Fruit fly (Drosophila melanogaster) whole organism, embryonic: ENCODE measurements around the gene tex.

Experiments used
- Abd-B ChIP-seq: fragments of 200-800 bp; sonication (Bioruptor generic); optimal IDR thresholded peaks from 2 replicates; lab custom pipeline; 2018; ENCODE audit warnings: missing biosample characterization, mild to moderate bottlenecking, missing genetic modification characterization, moderate library complexity
- Atf6 ChIP-seq: fragments of 200-800 bp; sonication (Bioruptor generic); IDR thresholded peaks from 2 replicates; pipeline ENCODE4 v1.3.6; 2022; ENCODE audit warnings: missing biosample characterization, missing genetic modification characterization
- BtbVII ChIP-seq: fragments of 200-800 bp; sonication (Bioruptor generic); optimal IDR thresholded peaks from 3 replicates; lab custom pipeline; 2017; ENCODE audit warnings: missing biosample characterization, mild to moderate bottlenecking, missing genetic modification characterization
- CG10274 ChIP-seq: fragments of 200-800 bp; sonication (Bioruptor generic); optimal IDR thresholded peaks from 3 replicates; lab custom pipeline; 2017; ENCODE audit warnings: missing biosample characterization, mild to moderate bottlenecking, missing genetic modification characterization
- CG11247 ChIP-seq: fragments of 200-800 bp; sonication (Bioruptor generic); IDR thresholded peaks from 2 replicates; pipeline ENCODE4 v1.3.6; 2022; ENCODE audit warnings: missing biosample characterization, missing genetic modification characterization
- CG11560 ChIP-seq: fragments of 200-800 bp; sonication (Bioruptor generic); IDR thresholded peaks from 3 replicates; pipeline ENCODE4 v1.3.6; 2022; ENCODE audit warnings: missing biosample characterization, missing genetic modification characterization
- CG12391 ChIP-seq: fragments of 200-800 bp; sonication (Bioruptor generic); optimal IDR thresholded peaks from 3 replicates; lab custom pipeline; 2018; ENCODE audit warnings: missing biosample characterization, mild to moderate bottlenecking, missing genetic modification characterization, moderate library complexity
- CG12744 ChIP-seq: fragments of 200-800 bp; sonication (Bioruptor generic); optimal IDR thresholded peaks from 2 replicates; lab custom pipeline; 2016; ENCODE audit warnings: missing biosample characterization, missing genetic modification characterization
- CG12769 ChIP-seq: fragments of 200-800 bp; sonication (Bioruptor generic); optimal IDR thresholded peaks from 2 replicates; lab custom pipeline; 2019; ENCODE audit warnings: missing biosample characterization, mild to moderate bottlenecking, missing genetic modification characterization, moderate library complexity
- CG13624 ChIP-seq: fragments of 200-800 bp; sonication (Bioruptor generic); optimal IDR thresholded peaks from 2 replicates; lab custom pipeline; 2016; ENCODE audit warnings: missing biosample characterization, missing genetic modification characterization
- CG15011 ChIP-seq: fragments of 200-800 bp; sonication (Bioruptor generic); optimal IDR thresholded peaks from 3 replicates; lab custom pipeline; 2018; ENCODE audit warnings: missing biosample characterization, mild to moderate bottlenecking, missing genetic modification characterization
- CG18476 ChIP-seq: fragments of 200-800 bp; sonication (Bioruptor generic); optimal IDR thresholded peaks from 2 replicates; lab custom pipeline; 2016; ENCODE audit warnings: missing biosample characterization, mild to moderate bottlenecking, missing genetic modification characterization
- CG2120 ChIP-seq: fragments of 200-800 bp; sonication (Bioruptor generic); optimal IDR thresholded peaks from 3 replicates; lab custom pipeline; 2016; ENCODE audit warnings: missing biosample characterization, missing genetic modification characterization
- CG30431 ChIP-seq: fragments of 200-800 bp; sonication (Bioruptor generic); optimal IDR thresholded peaks from 2 replicates; lab custom pipeline; 2017; ENCODE audit warnings: missing biosample characterization, missing genetic modification characterization
- CG32532 ChIP-seq: fragments of 200-800 bp; sonication (Bioruptor generic); IDR thresholded peaks from 2 replicates; pipeline ENCODE4 v1.3.6; 2022; ENCODE audit warnings: missing biosample characterization, missing genetic modification characterization
- CG3281 ChIP-seq: fragments of 200-800 bp; sonication (Bioruptor generic); optimal IDR thresholded peaks from 3 replicates; lab custom pipeline; 2017; ENCODE audit warnings: missing biosample characterization, mild to moderate bottlenecking, missing genetic modification characterization
- CG34422 ChIP-seq: fragments of 200-800 bp; sonication (Bioruptor generic); IDR thresholded peaks from 3 replicates; pipeline ENCODE4 v1.3.6; 2022; ENCODE audit warnings: missing biosample characterization, missing genetic modification characterization
- CG6791 ChIP-seq: fragments of 200-800 bp; sonication (Bioruptor generic); IDR thresholded peaks from 3 replicates; pipeline ENCODE4 v1.3.6; 2022; ENCODE audit warnings: missing biosample characterization, missing genetic modification characterization; ENCODE audit not compliant: partially characterized antibody
- CG7839 ChIP-seq: fragments of 200-800 bp; sonication (Bioruptor generic); optimal IDR thresholded peaks from 3 replicates; lab custom pipeline; 2018; ENCODE audit warnings: missing biosample characterization, mild to moderate bottlenecking, missing genetic modification characterization, moderate library complexity
- CG8290 ChIP-seq, 3 experiments: fragments of 200-800 bp; sonication (Bioruptor generic); optimal IDR thresholded peaks; 2 replicates each; lab custom pipeline; 2016 to 2019; ENCODE audit warnings: missing biosample characterization in 3 of 3, missing genetic modification characterization in 3 of 3, mild to moderate bottlenecking in 2 of 3, moderate library complexity in 1 of 3
- CG9932 ChIP-seq: fragments of 200-800 bp; sonication (Bioruptor generic); IDR thresholded peaks from 2 replicates; pipeline ENCODE4 v1.3.6; 2022; ENCODE audit warnings: missing biosample characterization, missing genetic modification characterization
- CoRest ChIP-seq: fragments of 200-800 bp; sonication (Bioruptor generic); optimal IDR thresholded peaks from 3 replicates; lab custom pipeline; 2018; ENCODE audit warnings: missing biosample characterization, mild to moderate bottlenecking, missing genetic modification characterization, moderate library complexity
- D19A ChIP-seq: fragments of 200-800 bp; optimal IDR thresholded peaks from 3 replicates; lab custom pipeline; 2019; ENCODE audit warnings: missing biosample characterization, mild to moderate bottlenecking, missing genetic modification characterization, moderate library complexity
- Ets65A ChIP-seq: fragments of 200-800 bp; sonication (Bioruptor generic); peaks from one replicate; lab custom pipeline; 2016; ENCODE audit warnings: missing biosample characterization, missing genetic modification characterization
- Fer3 ChIP-seq: fragments of 200-800 bp; sonication (Bioruptor generic); optimal IDR thresholded peaks from 2 replicates; lab custom pipeline; 2018; ENCODE audit warnings: missing biosample characterization, mild to moderate bottlenecking, missing genetic modification characterization, moderate library complexity
- HLH3B ChIP-seq: fragments of 200-800 bp; sonication (Bioruptor generic); IDR thresholded peaks from 2 replicates; pipeline ENCODE4 v1.3.6; 2022; ENCODE audit warnings: missing biosample characterization, missing genetic modification characterization
- Med ChIP-seq: fragments of 200-800 bp; sonication (Bioruptor generic); peaks from one replicate; lab custom pipeline; 2016; ENCODE audit warnings: missing biosample characterization, missing genetic modification characterization, mild to moderate bottlenecking, inconsistent platforms, moderate library complexity
- NC2β ChIP-seq: fragments of 200-800 bp; sonication (Bioruptor generic); optimal IDR thresholded peaks from 2 replicates; lab custom pipeline; 2016; ENCODE audit warnings: missing biosample characterization, missing genetic modification characterization
- NFAT ChIP-seq: fragments of 200-800 bp; sonication (Bioruptor generic); IDR thresholded peaks from 2 replicates; pipeline ENCODE4 v1.3.6; 2022; ENCODE audit warnings: missing biosample characterization, missing genetic modification characterization
- Pdp1 ChIP-seq, 2 experiments: fragments of 200-800 bp; sonication (Bioruptor generic); optimal IDR thresholded peaks; 3 replicates each; lab custom pipeline; 2016; ENCODE audit warnings: missing biosample characterization in 2 of 2, missing genetic modification characterization in 2 of 2, mild to moderate bottlenecking in 1 of 2, moderate library complexity in 1 of 2
- Xbp1 ChIP-seq: fragments of 200-800 bp; sonication (Bioruptor generic); optimal IDR thresholded peaks from 3 replicates; lab custom pipeline; 2016; ENCODE audit warnings: missing biosample characterization, mild to moderate bottlenecking, missing genetic modification characterization
- YL-1 ChIP-seq: fragments of 200-800 bp; sonication (Bioruptor generic); optimal IDR thresholded peaks from 3 replicates; lab custom pipeline; 2017; ENCODE audit warnings: missing biosample characterization, mild to moderate bottlenecking, missing genetic modification characterization
- amos ChIP-seq: fragments of 200-800 bp; sonication (Bioruptor generic); IDR thresholded peaks from 2 replicates; pipeline ENCODE4 v1.3.6; 2022; ENCODE audit warnings: missing biosample characterization, missing genetic modification characterization; ENCODE audit not compliant: partially characterized antibody
- bbx ChIP-seq: fragments of 200-800 bp; sonication (Bioruptor generic); IDR thresholded peaks from 2 replicates; pipeline ENCODE4 v1.3.6; 2022; ENCODE audit warnings: missing biosample characterization, missing genetic modification characterization; ENCODE audit not compliant: partially characterized antibody
- corto ChIP-seq: fragments of 200-800 bp; sonication (Bioruptor generic); optimal IDR thresholded peaks from 2 replicates; lab custom pipeline; 2016; ENCODE audit warnings: missing biosample characterization, mild to moderate bottlenecking, missing genetic modification characterization, moderate library complexity
- crp ChIP-seq, 2 experiments: fragments of 200-800 bp; sonication (Bioruptor generic); optimal IDR thresholded peaks; 2 replicates in 1 of 2; 3 replicates in 1 of 2; lab custom pipeline; 2017; ENCODE audit warnings: missing biosample characterization in 2 of 2, missing genetic modification characterization in 2 of 2, mild to moderate bottlenecking in 1 of 2, moderate library complexity in 1 of 2
- gfzf ChIP-seq: fragments of 200-800 bp; sonication (Bioruptor generic); optimal IDR thresholded peaks from 2 replicates; lab custom pipeline; 2016; ENCODE audit warnings: missing biosample characterization, mild to moderate bottlenecking, missing genetic modification characterization, moderate library complexity
- grau ChIP-seq: fragments of 200-800 bp; optimal IDR thresholded peaks from 3 replicates; lab custom pipeline; 2019; ENCODE audit warnings: missing biosample characterization, mild to moderate bottlenecking, missing genetic modification characterization, moderate library complexity
- jigr1 ChIP-seq: fragments of 200-800 bp; sonication (Bioruptor generic); IDR thresholded peaks from 3 replicates; pipeline ENCODE4 v1.3.6; 2022; ENCODE audit warnings: missing biosample characterization, missing genetic modification characterization
- lilli ChIP-seq: fragments of 200-800 bp; sonication (Bioruptor generic); optimal IDR thresholded peaks from 3 replicates; lab custom pipeline; 2016; ENCODE audit warnings: missing biosample characterization, missing genetic modification characterization
- nom ChIP-seq: fragments of 200-800 bp; sonication (Bioruptor generic); optimal IDR thresholded peaks from 2 replicates; lab custom pipeline; 2017; ENCODE audit warnings: missing biosample characterization, missing genetic modification characterization, mild to moderate bottlenecking, moderate library complexity, missing genetic modification reagents
- schlank ChIP-seq: fragments of 200-800 bp; sonication (Bioruptor generic); optimal IDR thresholded peaks from 2 replicates; lab custom pipeline; 2018; ENCODE audit warnings: missing biosample characterization, mild to moderate bottlenecking, missing genetic modification characterization
- so ChIP-seq: fragments of 200-800 bp; sonication (Bioruptor generic); IDR thresholded peaks from 3 replicates; pipeline ENCODE4 v1.3.6; 2022; ENCODE audit warnings: missing biosample characterization, missing genetic modification characterization
- sug ChIP-seq: fragments of 200-800 bp; optimal IDR thresholded peaks from 2 replicates; lab custom pipeline; 2019; ENCODE audit warnings: missing biosample characterization, mild to moderate bottlenecking, missing genetic modification characterization, moderate library complexity
- unc-4 ChIP-seq: fragments of 200-800 bp; sonication (Bioruptor generic); IDR thresholded peaks from 2 replicates; pipeline ENCODE4 v1.3.6; 2022; ENCODE audit warnings: missing biosample characterization, missing genetic modification characterization; ENCODE audit not compliant: partially characterized antibody
- z ChIP-seq: fragments of 200-800 bp; sonication (Bioruptor generic); IDR thresholded peaks from 3 replicates; pipeline ENCODE4 v1.3.6; 2022; ENCODE audit warnings: missing biosample characterization, missing genetic modification characterization
- zen ChIP-seq: fragments of 200-800 bp; sonication (Bioruptor generic); optimal IDR thresholded peaks from 3 replicates; lab custom pipeline; 2018; ENCODE audit warnings: missing biosample characterization, mild to moderate bottlenecking, missing genetic modification characterization, moderate library complexity

tex gene

dm6 chr3R:8305110-8305509, 3.3 kb downstream of the tex start, which contains the start of gene Sgt1 (continued):
- TF ChIP-seq gfzf (GFP tag; lab: Kevin White, UChicago) (peak; percentile 56), amos (GFP tag; lab: Robert Waterston, UW) (peak; percentile 85), CG15011 (GFP tag; lab: Kevin White, UChicago) (no peak), NC2β (GFP tag; lab: Kevin White, UChicago) (peak; percentile 30)

DNA sequence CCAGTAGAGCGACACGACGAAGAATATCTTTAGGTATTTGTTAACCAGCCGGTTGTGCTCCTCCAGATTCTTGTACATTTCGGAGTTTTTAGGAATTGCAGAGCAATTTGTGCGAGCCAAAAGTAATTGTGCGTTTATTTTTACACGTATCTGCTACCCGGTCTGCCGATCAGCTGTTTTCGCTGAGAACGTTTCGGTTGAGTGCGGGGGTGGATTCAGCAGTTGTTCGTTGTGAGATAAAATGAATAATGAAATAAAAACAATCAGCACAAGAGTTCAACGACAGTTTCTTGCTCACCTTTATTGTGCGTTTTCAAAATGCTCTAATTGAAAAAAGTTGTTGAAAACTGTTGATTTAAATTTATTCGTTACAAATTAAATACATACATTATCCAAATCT, 4.6 kb downstream of the tex start, which contains the start of gene nac:
TSS of gene nac (minus strand) at position 176 of the 400 bp plus-strand sequence.
- TF ChIP-seq CG12391 (tag; lab: Kevin White, UChicago): peak; percentile 17
- TF ChIP-seq sug: peak; percentile 9
- TF ChIP-seq YL-1 (GFP tag; lab: Kevin White, UChicago): no peak
- peak; percentile 6 for TF ChIP-seq nom
- no peak for TF ChIP-seq Abd-B (GFP tag; lab: Kevin White, UChicago)
- TF ChIP-seq lilli (GFP tag; lab: Kevin White, UChicago): peak; percentile 41
- peak; percentile 33 for TF ChIP-seq zen
- peak; percentile 38; the same call in 1 of the 2 replicates for TF ChIP-seq CG11247 (GFP tag; lab: Robert Waterston, UW)
- TF ChIP-seq z: peak; percentile 78
- TF ChIP-seq crp (GFP tag; optimal IDR thresholded peaks at IDR 0.05; lab: Kevin White, UChicago): peak; percentile 65 to 90
- TF ChIP-seq CG34422 (GFP tag; lab: Robert Waterston, UW): peak; percentile 61; the same call in 2 of the 3 replicates
- TF ChIP-seq Pdp1 (GFP tag; optimal IDR thresholded peaks at IDR 0.05; lab: Kevin White, UChicago): peak in 1 of 2 experiments; percentile 21
- TF ChIP-seq D19A (tag; lab: Kevin White, UChicago): peak; percentile 3
- TF ChIP-seq CG2120 (GFP tag; lab: Kevin White, UChicago): peak; percentile 34
- TF ChIP-seq schlank (tag; lab: Kevin White, UChicago): no peak
- TF ChIP-seq CG9932 (GFP tag; lab: Robert Waterston, UW): peak; percentile 49
- TF ChIP-seq CG30431 (GFP tag; lab: Kevin White, UChicago): no peak
- peak; percentile 5 for TF ChIP-seq CG7839
- TF ChIP-seq jigr1: no peak
- 0 out of 2 replicates have a peak, but pooled peaks have one; percentile 46 for TF ChIP-seq Atf6 (GFP tag; lab: Robert Waterston, UW)
- peak; percentile 3 for TF ChIP-seq Fer3 (tag; lab: Kevin White, UChicago)
- peak; percentile 11 for TF ChIP-seq Ets65A (GFP tag; lab: Kevin White, UChicago)
- TF ChIP-seq Xbp1 (GFP tag; lab: Kevin White, UChicago): peak; percentile 28
- TF ChIP-seq NFAT (GFP tag; lab: Robert Waterston, UW): peak; percentile 37
- no peak for TF ChIP-seq CG12744 (GFP tag; lab: Kevin White, UChicago)
- TF ChIP-seq bbx (GFP tag; lab: Robert Waterston, UW): no peak
- peak; percentile 79 for TF ChIP-seq Med (GFP tag; lab: Kevin White, UChicago)
- TF ChIP-seq CG18476 (GFP tag; lab: Kevin White, UChicago): peak; percentile 100
- peak; percentile 33; the same call in 1 of the 2 replicates for TF ChIP-seq CG32532
- TF ChIP-seq HLH3B (GFP tag; lab: Robert Waterston, UW): peak; percentile 19; the same call in 1 of the 2 replicates
- peak; percentile 31 for TF ChIP-seq grau (tag; lab: Kevin White, UChicago)
- TF ChIP-seq CoRest (tag; lab: Kevin White, UChicago): no peak
- no peak for TF ChIP-seq BtbVII (GFP tag; lab: Kevin White, UChicago)
- TF ChIP-seq CG13624: peak; percentile 28
- TF ChIP-seq unc-4: no peak
- no peak for TF ChIP-seq CG11560
- 0 out of 3 replicates have a peak, but pooled peaks have one; percentile 12 for TF ChIP-seq so (GFP tag; lab: Robert Waterston, UW)
- TF ChIP-seq CG12769: no peak
- TF ChIP-seq corto: no peak
- TF ChIP-seq CG10274: no peak
- no peak for TF ChIP-seq CG6791 (GFP tag; lab: Robert Waterston, UW)
- TF ChIP-seq CG3281 (GFP tag; lab: Kevin White, UChicago): peak; percentile 8
- no peak for TF ChIP-seq CG8290 (GFP tag; optimal IDR thresholded peaks at IDR 0.05; lab: Kevin White, UChicago)
- TF ChIP-seq CG8290 (tag; optimal IDR thresholded peaks at IDR 0.05; lab: Kevin White, UChicago): peak in 1 of 2 experiments; percentile 62
